Fruit fly (Drosophila melanogaster) whole organism, embryonic: ENCODE results near the gene foi.

Source experiments
- Adf1 ChIP-seq: fragments of 200-800 bp; sonication (Bioruptor generic); IDR thresholded peaks from 2 replicates; pipeline ENCODE4 v1.3.6; 2022; ENCODE audit warnings: missing biosample characterization, missing genetic modification characterization
- Antp ChIP-seq: fragments of 200-800 bp; sonication (Bioruptor generic); optimal IDR thresholded peaks from 3 replicates; lab custom pipeline; 2016; ENCODE audit warnings: missing biosample characterization, missing genetic modification characterization
- CG10267 ChIP-seq: fragments of 200-800 bp; sonication (Bioruptor generic); optimal IDR thresholded peaks from 2 replicates; lab custom pipeline; 2018; ENCODE audit warnings: missing biosample characterization, mild to moderate bottlenecking, missing genetic modification characterization, moderate library complexity
- CG10274 ChIP-seq: fragments of 200-800 bp; sonication (Bioruptor generic); optimal IDR thresholded peaks from 3 replicates; lab custom pipeline; 2017; ENCODE audit warnings: missing biosample characterization, mild to moderate bottlenecking, missing genetic modification characterization
- CG10431 ChIP-seq: fragments of 200-800 bp; sonication (Bioruptor generic); optimal IDR thresholded peaks from 3 replicates; lab custom pipeline; 2018; ENCODE audit warnings: missing biosample characterization, mild to moderate bottlenecking, missing genetic modification characterization
- CG11398 ChIP-seq: fragments of 200-800 bp; sonication (Bioruptor generic); optimal IDR thresholded peaks from 2 replicates; lab custom pipeline; 2016; ENCODE audit warnings: missing biosample characterization, missing genetic modification characterization
- CG12071 ChIP-seq: fragments of 200-800 bp; sonication (Bioruptor generic); optimal IDR thresholded peaks from 3 replicates; lab custom pipeline; 2018; ENCODE audit warnings: missing biosample characterization, mild to moderate bottlenecking, missing genetic modification characterization
- CG13894 ChIP-seq: fragments of 200-800 bp; sonication (Bioruptor generic); optimal IDR thresholded peaks from 3 replicates; lab custom pipeline; 2018; ENCODE audit warnings: missing biosample characterization, mild to moderate bottlenecking, missing genetic modification characterization, moderate library complexity
- CG15514 ChIP-seq: fragments of 200-800 bp; sonication (Bioruptor generic); optimal IDR thresholded peaks from 3 replicates; lab custom pipeline; 2017; ENCODE audit warnings: missing biosample characterization, missing genetic modification characterization, mild to moderate bottlenecking, moderate library complexity, missing genetic modification reagents
- CG1647 ChIP-seq: fragments of 200-800 bp; sonication (Bioruptor generic); optimal IDR thresholded peaks from 3 replicates; lab custom pipeline; 2016; ENCODE audit warnings: missing biosample characterization, missing genetic modification characterization
- CG16863 ChIP-seq: fragments of 200-800 bp; sonication (Bioruptor generic); optimal IDR thresholded peaks from 3 replicates; lab custom pipeline; 2016; ENCODE audit warnings: missing biosample characterization, missing genetic modification characterization
- CG4328 ChIP-seq: fragments of 200-800 bp; sonication (Bioruptor generic); optimal IDR thresholded peaks from 3 replicates; lab custom pipeline; 2017; ENCODE audit warnings: missing biosample characterization, missing genetic modification reagents, missing genetic modification characterization
- CG4730 ChIP-seq: fragments of 200-800 bp; sonication (Bioruptor generic); IDR thresholded peaks from 2 replicates; pipeline ENCODE4 v1.3.6; 2022; ENCODE audit warnings: missing biosample characterization, missing genetic modification characterization
- CG7745 ChIP-seq: fragments of 200-800 bp; sonication (Bioruptor generic); optimal IDR thresholded peaks from 2 replicates; lab custom pipeline; 2018; ENCODE audit warnings: missing biosample characterization, mild to moderate bottlenecking, missing genetic modification characterization, moderate library complexity
- CG9609 ChIP-seq: fragments of 200-800 bp; sonication (Bioruptor generic); optimal IDR thresholded peaks from 3 replicates; lab custom pipeline; 2016; ENCODE audit warnings: missing biosample characterization, missing genetic modification characterization
- Deaf1 ChIP-seq: fragments of 200-800 bp; optimal IDR thresholded peaks from 3 replicates; lab custom pipeline; 2019; ENCODE audit warnings: missing biosample characterization, mild to moderate bottlenecking, missing genetic modification characterization, moderate library complexity
- Dip2 ChIP-seq: fragments of 200-800 bp; sonication (Bioruptor generic); IDR thresholded peaks from 2 replicates; pipeline ENCODE4 v1.3.6; 2022; ENCODE audit warnings: missing biosample characterization, missing genetic modification characterization
- Fer2 ChIP-seq: fragments of 200-800 bp; sonication (Bioruptor generic); optimal IDR thresholded peaks from 2 replicates; lab custom pipeline; 2018; ENCODE audit warnings: missing biosample characterization, mild to moderate bottlenecking, missing genetic modification characterization, moderate library complexity
- Gug ChIP-seq: fragments of 200-800 bp; sonication (Bioruptor generic); IDR thresholded peaks from 4 replicates; pipeline ENCODE4 v1.3.6; 2022; ENCODE audit warnings: missing biosample characterization, missing genetic modification characterization
- Lhr ChIP-seq: fragments of 200-800 bp; sonication (Bioruptor generic); optimal IDR thresholded peaks from 3 replicates; lab custom pipeline; 2017; ENCODE audit warnings: mild to moderate bottlenecking, missing biosample characterization, missing genetic modification reagents, missing genetic modification characterization
- MBD-R2 ChIP-seq: fragments of 200-800 bp; sonication (Bioruptor generic); IDR thresholded peaks from 2 replicates; pipeline ENCODE4 v1.3.6; 2022; ENCODE audit warnings: missing biosample characterization, missing genetic modification characterization
- MESR4 ChIP-seq: fragments of 200-800 bp; sonication (Bioruptor generic); optimal IDR thresholded peaks from 2 replicates; lab custom pipeline; 2018; ENCODE audit warnings: missing biosample characterization, mild to moderate bottlenecking, missing genetic modification characterization, moderate library complexity
- Max ChIP-seq: fragments of 200-800 bp; sonication (Bioruptor generic); optimal IDR thresholded peaks from 2 replicates; lab custom pipeline; 2016; ENCODE audit warnings: missing biosample characterization, mild to moderate bottlenecking, missing genetic modification characterization
- NC2β ChIP-seq: fragments of 200-800 bp; sonication (Bioruptor generic); optimal IDR thresholded peaks from 2 replicates; lab custom pipeline; 2016; ENCODE audit warnings: missing biosample characterization, missing genetic modification characterization
- Ravus ChIP-seq: fragments of 200-800 bp; sonication (Bioruptor generic); IDR thresholded peaks from 2 replicates; pipeline ENCODE4 v1.3.6; 2022; ENCODE audit warnings: missing biosample characterization, missing genetic modification characterization
- Rfx ChIP-seq: fragments of 200-800 bp; sonication (Bioruptor generic); IDR thresholded peaks from 2 replicates; pipeline ENCODE4 v1.3.6; 2022; ENCODE audit warnings: missing biosample characterization, missing genetic modification characterization
- Trl ChIP-seq, 3 experiments: fragments of >200 bp in 2 of 3; fragments of 200-800 bp in 1 of 3; sonication (Bioruptor generic) in 1 of 3; optimal IDR thresholded peaks; 2 replicates in 1 of 3; 3 replicates in 2 of 3; lab custom pipeline; 2016 to 2017; ENCODE audit warnings: missing biosample characterization in 1 of 3, missing genetic modification characterization in 1 of 3
- amos ChIP-seq: fragments of 200-800 bp; sonication (Bioruptor generic); IDR thresholded peaks from 2 replicates; pipeline ENCODE4 v1.3.6; 2022; ENCODE audit warnings: missing biosample characterization, missing genetic modification characterization; ENCODE audit not compliant: partially characterized antibody
- bbx ChIP-seq: fragments of 200-800 bp; sonication (Bioruptor generic); IDR thresholded peaks from 2 replicates; pipeline ENCODE4 v1.3.6; 2022; ENCODE audit warnings: missing biosample characterization, missing genetic modification characterization; ENCODE audit not compliant: partially characterized antibody
- cad ChIP-seq: fragments of >200 bp; optimal IDR thresholded peaks from 2 replicates; lab custom pipeline; 2017; ENCODE audit warnings: missing biosample characterization, missing genetic modification characterization
- chif ChIP-seq, 2 experiments: fragments of 200-800 bp; sonication (Bioruptor generic); optimal IDR thresholded peaks; 3 replicates each; lab custom pipeline; 2016; ENCODE audit warnings: missing biosample characterization in 2 of 2, missing genetic modification characterization in 2 of 2
- crol ChIP-seq: fragments of 200-800 bp; sonication (Bioruptor generic); IDR thresholded peaks from 2 replicates; pipeline ENCODE4 v1.3.6; 2022; ENCODE audit warnings: missing biosample characterization, missing genetic modification characterization
- disco-r ChIP-seq: fragments of 200-800 bp; sonication (Bioruptor generic); optimal IDR thresholded peaks from 2 replicates; lab custom pipeline; 2016; ENCODE audit warnings: missing biosample characterization, missing genetic modification characterization
- ewg ChIP-seq: fragments of 200-800 bp; sonication (Bioruptor generic); optimal IDR thresholded peaks from 3 replicates; lab custom pipeline; 2017; ENCODE audit warnings: mild to moderate bottlenecking, missing biosample characterization, missing genetic modification reagents, missing genetic modification characterization
- eyg ChIP-seq: fragments of 200-800 bp; sonication (Bioruptor generic); optimal IDR thresholded peaks from 3 replicates; lab custom pipeline; 2016; ENCODE audit warnings: missing biosample characterization, missing genetic modification characterization
- fd64A ChIP-seq: fragments of 200-800 bp; sonication (Bioruptor generic); optimal IDR thresholded peaks from 3 replicates; lab custom pipeline; 2018; ENCODE audit warnings: missing biosample characterization, mild to moderate bottlenecking, missing genetic modification characterization
- ham ChIP-seq: fragments of 200-800 bp; sonication (Bioruptor generic); IDR thresholded peaks from 2 replicates; pipeline ENCODE4 v1.3.6; 2022; ENCODE audit warnings: missing biosample characterization, missing genetic modification characterization
- hkb ChIP-seq, 2 experiments: fragments of 200-800 bp in 1 of 2; fragments of >200 bp in 1 of 2; sonication (Bioruptor generic) in 1 of 2; IDR thresholded peaks in 1 of 2; optimal IDR thresholded peaks in 1 of 2; 2 replicates each; pipeline versions ENCODE4 v1.3.6 to Lab custom; 2017 to 2022; ENCODE audit warnings: missing biosample characterization in 1 of 2, missing genetic modification characterization in 1 of 2
- ken ChIP-seq: fragments of 200-800 bp; sonication (Bioruptor generic); IDR thresholded peaks from 3 replicates; pipeline ENCODE4 v1.3.6; 2022; ENCODE audit warnings: missing biosample characterization, missing genetic modification characterization
- onecut ChIP-seq: fragments of 200-800 bp; sonication (Bioruptor generic); IDR thresholded peaks from 2 replicates; pipeline ENCODE4 v1.3.6; 2022; ENCODE audit warnings: missing biosample characterization, missing genetic modification characterization
- peb ChIP-seq: fragments of 200-800 bp; sonication (Bioruptor generic); IDR thresholded peaks from 2 replicates; pipeline ENCODE4 v1.3.6; 2022; ENCODE audit warnings: missing biosample characterization, missing genetic modification characterization
- pfk ChIP-seq: fragments of 200-800 bp; sonication (Bioruptor generic); optimal IDR thresholded peaks from 2 replicates; lab custom pipeline; 2018; ENCODE audit warnings: missing biosample characterization, mild to moderate bottlenecking, missing genetic modification characterization, moderate library complexity
- pho ChIP-seq: fragments of 200-800 bp; sonication (Bioruptor generic); optimal IDR thresholded peaks from 2 replicates; lab custom pipeline; 2016; ENCODE audit warnings: missing biosample characterization, missing genetic modification characterization
- row ChIP-seq: fragments of 200-800 bp; sonication (Bioruptor generic); IDR thresholded peaks from 3 replicates; pipeline ENCODE4 v1.3.6; 2022; ENCODE audit warnings: missing biosample characterization, missing genetic modification characterization
- seq ChIP-seq: fragments of 200-800 bp; sonication (Bioruptor generic); IDR thresholded peaks from 2 replicates; pipeline ENCODE4 v1.3.6; 2022; ENCODE audit warnings: missing biosample characterization, missing genetic modification characterization
- sug ChIP-seq: fragments of 200-800 bp; optimal IDR thresholded peaks from 2 replicates; lab custom pipeline; 2019; ENCODE audit warnings: missing biosample characterization, mild to moderate bottlenecking, missing genetic modification characterization, moderate library complexity
- tll ChIP-seq, 2 experiments: fragments of 200-800 bp in 1 of 2; fragments of >200 bp in 1 of 2; sonication (Bioruptor generic) in 1 of 2; optimal IDR thresholded peaks; 2 replicates each; lab custom pipeline; 2017 to 2019; ENCODE audit warnings: missing biosample characterization in 2 of 2, missing genetic modification characterization in 2 of 2, mild to moderate bottlenecking in 1 of 2, moderate library complexity in 1 of 2
- tx ChIP-seq: fragments of 200-800 bp; sonication (Bioruptor generic); optimal IDR thresholded peaks from 2 replicates; lab custom pipeline; 2016; ENCODE audit warnings: missing biosample characterization, missing genetic modification characterization
- wor ChIP-seq: fragments of 200-800 bp; sonication (Bioruptor generic); IDR thresholded peaks from 2 replicates; pipeline ENCODE4 v1.3.6; 2022; ENCODE audit warnings: missing biosample characterization, missing genetic modification characterization

foi gene

dm6 chr3L:8512428-8512827, 12.6 kb upstream of the foi start, which contains the start of gene CG6765 (continued):
- no peak for TF ChIP-seq wor (GFP tag; lab: Robert Waterston, UW)
- TF ChIP-seq ham (GFP tag; lab: Robert Waterston, UW), result no peak
- no peak for TF ChIP-seq eyg (GFP tag; lab: Kevin White, UChicago)
- no peak for TF ChIP-seq chif (GFP tag; optimal IDR thresholded peaks at IDR 0.05; lab: Kevin White, UChicago)
- 0 out of 2 replicates have a peak, but pooled peaks have one; percentile 4 for TF ChIP-seq amos (GFP tag; lab: Robert Waterston, UW)
- TF ChIP-seq cad (GFP tag; lab: Kevin White, UChicago), result no peak
- TF ChIP-seq ewg, result peak; percentile 64
- peak; percentile 2 for TF ChIP-seq CG15514
- peak; percentile 83 for TF ChIP-seq Trl (optimal IDR thresholded peaks at IDR 0.05; lab: Kevin White, UChicago)
- no peak for TF ChIP-seq Trl (GFP tag; optimal IDR thresholded peaks at IDR 0.05; lab: Kevin White, UChicago)
- no peak for TF ChIP-seq Rfx (GFP tag; lab: Robert Waterston, UW)
- TF ChIP-seq Deaf1 (tag; lab: Kevin White, UChicago), result peak; percentile 57
- TF ChIP-seq seq (GFP tag; lab: Robert Waterston, UW), result 0 out of 2 replicates have a peak, but pooled peaks have one; percentile 10
- TF ChIP-seq, all 482 proteins: peak for 16

- peak; percentile 86 for TF ChIP-seq crol (GFP tag; lab: Robert Waterston, UW)
- no peak for TF ChIP-seq MBD-R2 (GFP tag; lab: Robert Waterston, UW)
- no peak for TF ChIP-seq Antp
- no peak for TF ChIP-seq Lhr (GFP tag; lab: Kevin White, UChicago)
- no peak for TF ChIP-seq tll (GFP tag; optimal IDR thresholded peaks at IDR 0.05; lab: Kevin White, UChicago)
- TF ChIP-seq peb (GFP tag; lab: Robert Waterston, UW), result no peak
- no peak for TF ChIP-seq CG16863 (GFP tag; lab: Kevin White, UChicago)
- TF ChIP-seq CG1647 (GFP tag; lab: Kevin White, UChicago), result no peak
- no peak for TF ChIP-seq Ravus (GFP tag; lab: Robert Waterston, UW)
- TF ChIP-seq Dip2 (GFP tag; lab: Robert Waterston, UW), result no peak
- TF ChIP-seq NC2β (GFP tag; lab: Kevin White, UChicago), result no peak
- TF ChIP-seq CG4730 (GFP tag; lab: Robert Waterston, UW), result no peak
- peak; percentile 52 for TF ChIP-seq CG13894 (tag; lab: Kevin White, UChicago)
- TF ChIP-seq CG10267, result no peak
- no peak; the same call in 2 of the 3 replicates for TF ChIP-seq row (GFP tag; lab: Robert Waterston, UW)
- TF ChIP-seq Adf1 (GFP tag; lab: Robert Waterston, UW), result peak; percentile 16; the same call in 1 of the 2 replicates
- no peak for TF ChIP-seq disco-r (GFP tag; lab: Kevin White, UChicago)
- no peak for TF ChIP-seq sug
- no peak for TF ChIP-seq fd64A (GFP tag; lab: Kevin White, UChicago)
- no peak for TF ChIP-seq MESR4
- TF ChIP-seq CG12071 (GFP tag; lab: Kevin White, UChicago), result no peak
- no peak for TF ChIP-seq CG7745 (tag; lab: Kevin White, UChicago)
- TF ChIP-seq onecut (GFP tag; lab: Robert Waterston, UW), result no peak; the same call in 1 of the 2 replicates
- TF ChIP-seq ewg, result peak; percentile 40
- no peak for TF ChIP-seq tx (GFP tag; lab: Kevin White, UChicago)
- TF ChIP-seq CG11398 (GFP tag; lab: Kevin White, UChicago), result no peak
- no peak for TF ChIP-seq CG9609 (GFP tag; lab: Kevin White, UChicago)
- TF ChIP-seq pfk, result no peak
- no peak for TF ChIP-seq Fer2
- TF ChIP-seq CG10274 (GFP tag; lab: Kevin White, UChicago), result no peak
- no peak for TF ChIP-seq Gug (GFP tag; lab: Robert Waterston, UW)
- 0 out of 2 replicates have a peak, but pooled peaks have one; percentile 7 for TF ChIP-seq bbx (GFP tag; lab: Robert Waterston, UW)
- peak; percentile 54 for TF ChIP-seq Deaf1 (tag; lab: Kevin White, UChicago)
- no peak for TF ChIP-seq CG4328 (GFP tag; lab: Kevin White, UChicago)
- peak; percentile 28 for TF ChIP-seq CG10431 (GFP tag; lab: Kevin White, UChicago)
- no peak for TF ChIP-seq hkb (optimal IDR thresholded peaks at IDR 0.05; lab: Kevin White, UChicago)
- no peak for TF ChIP-seq hkb (GFP tag; IDR thresholded peaks at IDR 0.05; lab: Robert Waterston, UW)
- TF ChIP-seq Max, result no peak
- no peak for TF ChIP-seq pho (GFP tag; lab: Kevin White, UChicago)
- no peak for TF ChIP-seq ken (GFP tag; lab: Robert Waterston, UW)
Measured at dm6 chr3L:8513258-8513657, 11.8 kb upstream of the foi start.
